Fruit fly (Drosophila melanogaster): ENCODE data around the gene CG2608.
A peak's percentile ranks its signal among the peaks of the same experiment; 100 is the strongest.

Gene CG2608

dm6 chr2L:20690055-20690454 is 44.4 kb downstream of the CG2608 start:
- no peak for TF ChIP-seq ey (GFP tag; optimal IDR thresholded peaks at IDR 0.05)
- TF ChIP-seq Dfd (GFP tag; optimal IDR thresholded peaks at IDR 0.05), result peak; percentile 91

dm6 chr2L:20695066-20695465 is 49.4 kb downstream of the CG2608 start:
- TF ChIP-seq CG32264 (GFP tag; optimal IDR thresholded peaks at IDR 0.05) (no peak), ey (GFP tag; optimal IDR thresholded peaks at IDR 0.05) (peak; percentile 45), Hnf4 (GFP tag; optimal IDR thresholded peaks at IDR 0.05) (no peak), dl (GFP tag; optimal IDR thresholded peaks at IDR 0.05; ENCODE audit: insufficient read depth in 1 of 2, partially characterized antibody in 2 of 2) (no peak), Mio (GFP tag; optimal IDR thresholded peaks at IDR 0.05) (no peak), OdsH (GFP tag; optimal IDR thresholded peaks at IDR 0.05) (peak; percentile 2), GATAd (GFP tag; optimal IDR thresholded peaks at IDR 0.05) (no peak), jim (GFP tag; optimal IDR thresholded peaks at IDR 0.05) (no peak), sage (GFP tag; optimal IDR thresholded peaks at IDR 0.05) (no peak), Jra (GFP tag; optimal IDR thresholded peaks at IDR 0.05) (no peak), sv (GFP tag; optimal IDR thresholded peaks at IDR 0.05) (no peak), HLH106 (tag; optimal IDR thresholded peaks at IDR 0.05) (no peak), CrebA (GFP tag; optimal IDR thresholded peaks at IDR 0.05; ENCODE audit: borderline replicate concordance) (no peak), Hr83 (GFP tag; optimal IDR thresholded peaks at IDR 0.05; ENCODE audit: poor library complexity, severe bottlenecking) (peak; percentile 11), lola (GFP tag; optimal IDR thresholded peaks at IDR 0.05) (no peak), Vsx2 (GFP tag; optimal IDR thresholded peaks at IDR 0.05; ENCODE audit: partially characterized antibody) (no peak), dmrt93B (GFP tag; optimal IDR thresholded peaks at IDR 0.05) (no peak), Rel (GFP tag; optimal IDR thresholded peaks at IDR 0.05) (no peak), Rel (tag; optimal IDR thresholded peaks at IDR 0.05) (no peak), Dif (GFP tag; optimal IDR thresholded peaks at IDR 0.05; ENCODE audit: partially characterized antibody) (no peak), tai (GFP tag; optimal IDR thresholded peaks at IDR 0.05) (no peak), Myc (optimal IDR thresholded peaks at IDR 0.05) (no peak), dsf (GFP tag; optimal IDR thresholded peaks at IDR 0.05; ENCODE audit: borderline replicate concordance) (no peak), psq (GFP tag; optimal IDR thresholded peaks at IDR 0.05) (no peak), Abd-B (GFP tag; optimal IDR thresholded peaks at IDR 0.05) (no peak), Sp1 (GFP tag; optimal IDR thresholded peaks at IDR 0.05) (no peak), rgr (GFP tag; optimal IDR thresholded peaks at IDR 0.05) (peak; percentile 34), CG9705 (GFP tag; optimal IDR thresholded peaks at IDR 0.05) (no peak), Dfd (GFP tag; optimal IDR thresholded peaks at IDR 0.05) (no peak), usp (GFP tag; optimal IDR thresholded peaks at IDR 0.05) (no peak), foxo (GFP tag; optimal IDR thresholded peaks at IDR 0.05) (no peak), N (GFP tag; optimal IDR thresholded peaks at IDR 0.05) (no peak), Hr78 (GFP tag; optimal IDR thresholded peaks at IDR 0.05) (no peak), woc (GFP tag; optimal IDR thresholded peaks at IDR 0.05) (peak; percentile 18), pan (optimal IDR thresholded peaks at IDR 0.05) (no peak), fru (GFP tag; optimal IDR thresholded peaks at IDR 0.05) (peak; percentile 50), brk (GFP tag; optimal IDR thresholded peaks at IDR 0.05) (no peak), h (GFP tag; optimal IDR thresholded peaks at IDR 0.05) (peak; percentile 54), br (GFP tag; optimal IDR thresholded peaks at IDR 0.05) (peak; percentile 40)
